Worm (Caenorhabditis elegans): ENCODE results near the gene C37H5.14.

ce11 chrV:4785333-4785852 lies 48.8 kb downstream of the C37H5.14 start, which contains the start of the genes Y60C6A.2 and Y60C6A.3:
- no peak for TF ChIP-seq ceh-82 (tag; optimal IDR thresholded peaks at IDR 0.05)
- TF ChIP-seq nhr-28 (tag; optimal IDR thresholded peaks at IDR 0.05) = no peak
- TF ChIP-seq nhr-77 (tag; optimal IDR thresholded peaks at IDR 0.05) = no peak
- no peak for TF ChIP-seq lin-39 (tag; optimal IDR thresholded peaks at IDR 0.05)

Measured in whole organism, L3 larva.